Worm (Caenorhabditis elegans): ENCODE results near the gene vps-2.

The vps-2 gene

DNA sequence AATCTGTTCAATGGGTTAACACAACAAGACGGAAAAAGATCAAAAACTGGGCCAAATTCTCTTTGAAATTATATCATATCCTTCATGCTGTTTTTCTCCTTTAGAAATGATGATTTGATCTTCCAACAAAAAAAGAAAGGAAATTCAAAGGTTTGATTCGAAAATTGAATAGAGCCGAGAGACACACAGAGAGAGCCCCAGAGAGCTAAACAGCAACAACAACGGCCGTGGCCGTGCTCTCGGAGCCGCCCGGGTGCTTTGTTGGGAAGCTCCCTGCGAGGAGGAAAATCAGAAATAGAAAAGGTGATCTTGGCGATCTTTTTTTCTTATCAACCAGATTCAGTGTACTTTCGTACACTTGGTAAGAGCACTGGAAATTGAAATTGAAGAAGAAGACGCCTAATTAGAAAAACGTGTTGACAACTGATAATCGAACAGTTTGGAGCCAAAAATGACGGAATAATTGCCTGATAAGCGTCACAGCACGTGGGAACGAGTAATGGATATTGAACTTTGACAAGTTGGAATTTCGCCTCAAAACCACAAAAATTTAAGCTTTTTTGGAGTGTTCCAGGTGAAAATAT is 29.3 kb upstream of the vps-2 start:
- TF ChIP-seq elt-2 (tag; optimal IDR thresholded peaks at IDR 0.05) (peak; percentile 88), pha-4 (tag; optimal IDR thresholded peaks at IDR 0.05) (peak; percentile 54), ceh-82 (tag; optimal IDR thresholded peaks at IDR 0.05) (no peak), skn-1 (tag; optimal IDR thresholded peaks at IDR 0.05) (no peak), fkh-10 (GFP tag; optimal IDR thresholded peaks at IDR 0.05) (peak; percentile 34), nhr-11 (tag; optimal IDR thresholded peaks at IDR 0.05) (no peak), nhr-67 (tag; optimal IDR thresholded peaks at IDR 0.05) (no peak), nhr-23 (tag; optimal IDR thresholded peaks at IDR 0.05) (no peak), lin-39 (tag; optimal IDR thresholded peaks at IDR 0.05) (no peak), nhr-237 (tag; optimal IDR thresholded peaks at IDR 0.05) (no peak), egl-27 (tag; optimal IDR thresholded peaks at IDR 0.05) (no peak), nhr-12 (tag; optimal IDR thresholded peaks at IDR 0.05) (no peak), tbx-2 (tag; optimal IDR thresholded peaks at IDR 0.05) (no peak), egl-5 (tag; optimal IDR thresholded peaks at IDR 0.05) (no peak), ceh-28 (tag; optimal IDR thresholded peaks at IDR 0.05) (no peak), zag-1 (tag; optimal IDR thresholded peaks at IDR 0.05) (no peak), eor-1 (tag; optimal IDR thresholded peaks at IDR 0.05) (no peak), nhr-77 (tag; optimal IDR thresholded peaks at IDR 0.05) (no peak), sea-2 (GFP tag; optimal IDR thresholded peaks at IDR 0.05) (no peak), pqm-1 (tag; optimal IDR thresholded peaks at IDR 0.05) (peak; percentile 94), ztf-4 (tag; optimal IDR thresholded peaks at IDR 0.05) (no peak), hmg-11 (tag; optimal IDR thresholded peaks at IDR 0.05) (peak; percentile 9), fos-1 (tag; optimal IDR thresholded peaks at IDR 0.05) (no peak), jun-1 (tag; optimal IDR thresholded peaks at IDR 0.05) (peak; percentile 57), aly-2 (tag; optimal IDR thresholded peaks at IDR 0.05) (no peak), nfya-1 (tag; optimal IDR thresholded peaks at IDR 0.05; ENCODE audit: insufficient read depth) (peak; percentile 6), lin-15B (tag; optimal IDR thresholded peaks at IDR 0.05) (peak; percentile 8), ZK546.5 (tag; optimal IDR thresholded peaks at IDR 0.05) (no peak), nhr-28 (tag; optimal IDR thresholded peaks at IDR 0.05) (no peak), nhr-76 (tag; optimal IDR thresholded peaks at IDR 0.05) (no peak), nhr-43 (tag; optimal IDR thresholded peaks at IDR 0.05; ENCODE audit: poor library complexity, severe bottlenecking) (peak; percentile 16), ama-1 (optimal IDR thresholded peaks at IDR 0.05) (peak; percentile 78), unc-62 (GFP tag; optimal IDR thresholded peaks at IDR 0.05) (no peak), nhr-25 (tag; optimal IDR thresholded peaks at IDR 0.05) (no peak), ceh-16 (tag; optimal IDR thresholded peaks at IDR 0.05) (no peak)

DNA sequence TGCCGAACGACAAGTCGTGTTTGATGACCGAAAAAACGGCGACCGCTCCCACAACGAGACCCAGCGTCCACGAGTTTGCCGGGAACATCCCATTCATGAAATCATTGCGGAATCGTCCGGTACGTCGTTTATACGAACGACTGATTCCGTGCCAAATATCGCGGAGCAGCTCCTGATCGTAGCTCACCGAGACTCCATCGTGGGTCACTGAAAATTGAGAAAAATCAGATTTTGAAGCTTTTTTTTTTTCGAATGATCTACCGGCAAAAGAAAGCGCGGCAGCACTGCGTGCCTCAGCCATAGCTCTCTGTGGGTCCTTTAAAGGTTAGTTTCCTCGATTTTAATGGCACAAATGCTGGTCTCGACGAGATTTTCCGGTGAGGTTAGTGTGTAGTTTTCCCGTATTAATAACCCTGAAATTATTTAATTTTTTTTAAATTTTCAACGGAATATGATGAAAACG is 28.1 kb upstream of the vps-2 start, which contains the start of gene cpt-1:
Gene cpt-1 (minus strand): TSS at position 413 of the 463 bp plus-strand sequence.
- TF ChIP-seq unc-62 (GFP tag; optimal IDR thresholded peaks at IDR 0.05) (no peak), snpc-4 (tag; optimal IDR thresholded peaks at IDR 0.05) (no peak), sea-2 (GFP tag; optimal IDR thresholded peaks at IDR 0.05) (no peak), ztf-4 (tag; optimal IDR thresholded peaks at IDR 0.05) (no peak), mdl-1 (tag; optimal IDR thresholded peaks at IDR 0.05) (no peak), ama-1 (optimal IDR thresholded peaks at IDR 0.05) (peak; percentile 12), ceh-16 (tag; optimal IDR thresholded peaks at IDR 0.05) (no peak), nhr-23 (tag; optimal IDR thresholded peaks at IDR 0.05) (no peak), elt-3 (tag; optimal IDR thresholded peaks at IDR 0.05) (no peak), ztf-11 (tag; optimal IDR thresholded peaks at IDR 0.05) (no peak), nhr-25 (tag; optimal IDR thresholded peaks at IDR 0.05) (no peak), lin-39 (tag; optimal IDR thresholded peaks at IDR 0.05) (no peak), lin-15B (tag; optimal IDR thresholded peaks at IDR 0.05) (no peak), fos-1 (tag; optimal IDR thresholded peaks at IDR 0.05) (no peak), tbx-2 (tag; optimal IDR thresholded peaks at IDR 0.05) (no peak), ZK546.5 (tag; optimal IDR thresholded peaks at IDR 0.05) (no peak), nhr-43 (tag; optimal IDR thresholded peaks at IDR 0.05; ENCODE audit: poor library complexity, severe bottlenecking) (peak; percentile 23), elt-1 (tag; optimal IDR thresholded peaks at IDR 0.05) (no peak), ceh-28 (tag; optimal IDR thresholded peaks at IDR 0.05) (no peak), nhr-77 (tag; optimal IDR thresholded peaks at IDR 0.05) (no peak), elt-2 (tag; optimal IDR thresholded peaks at IDR 0.05) (peak; percentile 36), daf-12 (tag; optimal IDR thresholded peaks at IDR 0.05) (no peak)

Data from whole organism, L3 larva.